Fruit fly (Drosophila melanogaster) whole organism, embryonic: ENCODE measurements around the gene PolG2.

Source experiments
- ATbp ChIP-seq: fragments of 200-800 bp; sonication (Bioruptor generic); optimal IDR thresholded peaks from 2 replicates; lab custom pipeline; 2017; ENCODE audit warnings: missing biosample characterization, mild to moderate bottlenecking, missing genetic modification characterization, missing genetic modification reagents
- Ada2b ChIP-seq: fragments of 200-800 bp; sonication (Bioruptor generic); IDR thresholded peaks from 2 replicates; pipeline ENCODE4 v1.3.6; 2022; ENCODE audit warnings: missing biosample characterization, missing genetic modification characterization
- Adf1 ChIP-seq: fragments of 200-800 bp; sonication (Bioruptor generic); IDR thresholded peaks from 2 replicates; pipeline ENCODE4 v1.3.6; 2022; ENCODE audit warnings: missing biosample characterization, missing genetic modification characterization
- Atf3 ChIP-seq: fragments of 200-800 bp; sonication (Bioruptor generic); optimal IDR thresholded peaks from 3 replicates; lab custom pipeline; 2016; ENCODE audit warnings: missing biosample characterization, missing genetic modification characterization
- CG10366 ChIP-seq: fragments of 200-800 bp; sonication (Bioruptor generic); IDR thresholded peaks from 2 replicates; pipeline ENCODE4 v1.3.6; 2022; ENCODE audit warnings: missing biosample characterization, missing genetic modification characterization
- CG12104 ChIP-seq: fragments of 200-800 bp; sonication (Bioruptor generic); optimal IDR thresholded peaks from 3 replicates; lab custom pipeline; 2016; ENCODE audit warnings: missing biosample characterization, missing genetic modification characterization
- CG12391 ChIP-seq: fragments of 200-800 bp; sonication (Bioruptor generic); optimal IDR thresholded peaks from 3 replicates; lab custom pipeline; 2018; ENCODE audit warnings: missing biosample characterization, mild to moderate bottlenecking, missing genetic modification characterization, moderate library complexity
- CG13296 ChIP-seq: fragments of 200-800 bp; sonication (Bioruptor generic); optimal IDR thresholded peaks from 3 replicates; lab custom pipeline; 2018; ENCODE audit warnings: missing biosample characterization, mild to moderate bottlenecking, missing genetic modification characterization
- CG13775 ChIP-seq: fragments of 200-800 bp; sonication (Bioruptor generic); optimal IDR thresholded peaks from 3 replicates; lab custom pipeline; 2017; ENCODE audit warnings: missing biosample characterization, mild to moderate bottlenecking, missing genetic modification characterization
- CG15514 ChIP-seq: fragments of 200-800 bp; sonication (Bioruptor generic); optimal IDR thresholded peaks from 3 replicates; lab custom pipeline; 2017; ENCODE audit warnings: missing biosample characterization, missing genetic modification characterization, mild to moderate bottlenecking, moderate library complexity, missing genetic modification reagents
- CG1602 ChIP-seq: fragments of 200-800 bp; sonication (Bioruptor generic); optimal IDR thresholded peaks from 3 replicates; lab custom pipeline; 2016; ENCODE audit warnings: missing biosample characterization, missing genetic modification characterization
- CG17359 ChIP-seq: fragments of 200-800 bp; sonication (Bioruptor generic); optimal IDR thresholded peaks from 3 replicates; lab custom pipeline; 2018; ENCODE audit warnings: missing biosample characterization, mild to moderate bottlenecking, missing genetic modification characterization, moderate library complexity
- CG18599 ChIP-seq: fragments of 200-800 bp; sonication (Bioruptor generic); optimal IDR thresholded peaks from 3 replicates; lab custom pipeline; 2017; ENCODE audit warnings: missing biosample characterization, missing genetic modification characterization, mild to moderate bottlenecking, moderate library complexity, missing genetic modification reagents
- CG31224 ChIP-seq: fragments of 200-800 bp; sonication (Bioruptor generic); IDR thresholded peaks from 2 replicates; pipeline ENCODE4 v1.3.6; 2022; ENCODE audit warnings: missing biosample characterization, missing genetic modification characterization
- CG4707 ChIP-seq: fragments of 200-800 bp; sonication (Bioruptor generic); optimal IDR thresholded peaks from 2 replicates; lab custom pipeline; 2018; ENCODE audit warnings: missing biosample characterization, mild to moderate bottlenecking, missing genetic modification characterization, moderate library complexity
- CG6272 ChIP-seq: fragments of 200-800 bp; sonication (Bioruptor generic); IDR thresholded peaks from 2 replicates; pipeline ENCODE4 v1.3.6; 2022; ENCODE audit warnings: missing biosample characterization, missing genetic modification characterization
- CG6791 ChIP-seq: fragments of 200-800 bp; sonication (Bioruptor generic); IDR thresholded peaks from 3 replicates; pipeline ENCODE4 v1.3.6; 2022; ENCODE audit warnings: missing biosample characterization, missing genetic modification characterization; ENCODE audit not compliant: partially characterized antibody
- CG7786 ChIP-seq: fragments of 200-800 bp; sonication (Bioruptor generic); optimal IDR thresholded peaks from 2 replicates; lab custom pipeline; 2016; ENCODE audit warnings: missing biosample characterization, missing genetic modification characterization
- CHES-1-like ChIP-seq: fragments of 200-800 bp; sonication (Bioruptor generic); optimal IDR thresholded peaks from 2 replicates; lab custom pipeline; 2016; ENCODE audit warnings: missing biosample characterization, missing genetic modification characterization
- Chrac-16 ChIP-seq: fragments of 200-800 bp; sonication (Bioruptor generic); optimal IDR thresholded peaks from 3 replicates; lab custom pipeline; 2016; ENCODE audit warnings: missing biosample characterization, missing genetic modification characterization
- Dbx ChIP-seq: fragments of 200-800 bp; sonication (Bioruptor generic); IDR thresholded peaks from 3 replicates; pipeline ENCODE4 v1.3.6; 2022; ENCODE audit warnings: missing biosample characterization, missing genetic modification characterization
- Deaf1 ChIP-seq: fragments of 200-800 bp; optimal IDR thresholded peaks from 3 replicates; lab custom pipeline; 2019; ENCODE audit warnings: missing biosample characterization, mild to moderate bottlenecking, missing genetic modification characterization, moderate library complexity
- Dip2 ChIP-seq: fragments of 200-800 bp; sonication (Bioruptor generic); IDR thresholded peaks from 2 replicates; pipeline ENCODE4 v1.3.6; 2022; ENCODE audit warnings: missing biosample characterization, missing genetic modification characterization
- Fer2 ChIP-seq: fragments of 200-800 bp; sonication (Bioruptor generic); optimal IDR thresholded peaks from 2 replicates; lab custom pipeline; 2018; ENCODE audit warnings: missing biosample characterization, mild to moderate bottlenecking, missing genetic modification characterization, moderate library complexity
- Fer3 ChIP-seq: fragments of 200-800 bp; sonication (Bioruptor generic); optimal IDR thresholded peaks from 2 replicates; lab custom pipeline; 2018; ENCODE audit warnings: missing biosample characterization, mild to moderate bottlenecking, missing genetic modification characterization, moderate library complexity
- HLH3B ChIP-seq: fragments of 200-800 bp; sonication (Bioruptor generic); IDR thresholded peaks from 2 replicates; pipeline ENCODE4 v1.3.6; 2022; ENCODE audit warnings: missing biosample characterization, missing genetic modification characterization
- HmgD ChIP-seq: fragments of 200-800 bp; sonication (Bioruptor generic); optimal IDR thresholded peaks from 3 replicates; lab custom pipeline; 2016; ENCODE audit warnings: missing biosample characterization, missing genetic modification characterization
- MTF-1 ChIP-seq: fragments of 200-800 bp; sonication (Bioruptor generic); optimal IDR thresholded peaks from 2 replicates; lab custom pipeline; 2018; ENCODE audit warnings: missing biosample characterization, mild to moderate bottlenecking, missing genetic modification characterization, borderline replicate concordance
- NFAT ChIP-seq: fragments of 200-800 bp; sonication (Bioruptor generic); IDR thresholded peaks from 2 replicates; pipeline ENCODE4 v1.3.6; 2022; ENCODE audit warnings: missing biosample characterization, missing genetic modification characterization
- Opbp ChIP-seq: fragments of 200-800 bp; sonication (Bioruptor generic); IDR thresholded peaks from 3 replicates; pipeline ENCODE4 v1.3.6; 2022; ENCODE audit warnings: missing biosample characterization, missing genetic modification characterization; ENCODE audit not compliant: partially characterized antibody
- TFAM ChIP-seq: fragments of 200-800 bp; sonication (Bioruptor generic); optimal IDR thresholded peaks from 2 replicates; lab custom pipeline; 2017; ENCODE audit warnings: missing biosample characterization, missing genetic modification characterization, inconsistent platforms
- chm ChIP-seq: fragments of 200-800 bp; sonication (Bioruptor generic); IDR thresholded peaks from 2 replicates; pipeline ENCODE4 v1.3.6; 2022; ENCODE audit warnings: missing biosample characterization, missing genetic modification characterization
- ci ChIP-seq: fragments of 200-800 bp; sonication (Bioruptor generic); IDR thresholded peaks from 3 replicates; pipeline ENCODE4 v1.3.6; 2022; ENCODE audit warnings: missing biosample characterization, missing genetic modification characterization
- disco-r ChIP-seq: fragments of 200-800 bp; sonication (Bioruptor generic); optimal IDR thresholded peaks from 2 replicates; lab custom pipeline; 2016; ENCODE audit warnings: missing biosample characterization, missing genetic modification characterization
- ewg ChIP-seq: fragments of 200-800 bp; sonication (Bioruptor generic); optimal IDR thresholded peaks from 3 replicates; lab custom pipeline; 2017; ENCODE audit warnings: mild to moderate bottlenecking, missing biosample characterization, missing genetic modification reagents, missing genetic modification characterization
- fd64A ChIP-seq: fragments of 200-800 bp; sonication (Bioruptor generic); optimal IDR thresholded peaks from 3 replicates; lab custom pipeline; 2018; ENCODE audit warnings: missing biosample characterization, mild to moderate bottlenecking, missing genetic modification characterization
- insv ChIP-seq, 2 experiments: fragments of 200-800 bp; sonication (Bioruptor generic); optimal IDR thresholded peaks; 3 replicates each; lab custom pipeline; 2016 to 2018; ENCODE audit warnings: missing biosample characterization in 2 of 2, missing genetic modification characterization in 2 of 2
- luna ChIP-seq: fragments of 200-800 bp; sonication (Bioruptor generic); optimal IDR thresholded peaks from 2 replicates; lab custom pipeline; 2016; ENCODE audit warnings: missing biosample characterization, missing genetic modification characterization
- odd ChIP-seq: fragments of 200-800 bp; sonication (Bioruptor generic); optimal IDR thresholded peaks from 2 replicates; lab custom pipeline; 2017; ENCODE audit warnings: missing biosample characterization, mild to moderate bottlenecking, missing genetic modification characterization
- pb ChIP-seq: fragments of 200-800 bp; sonication (Bioruptor generic); optimal IDR thresholded peaks from 3 replicates; lab custom pipeline; 2016; ENCODE audit warnings: missing biosample characterization, missing genetic modification characterization
- peb ChIP-seq: fragments of 200-800 bp; sonication (Bioruptor generic); IDR thresholded peaks from 2 replicates; pipeline ENCODE4 v1.3.6; 2022; ENCODE audit warnings: missing biosample characterization, missing genetic modification characterization
- pros ChIP-seq: fragments of 200-800 bp; sonication (Bioruptor generic); optimal IDR thresholded peaks from 3 replicates; lab custom pipeline; 2019; ENCODE audit warnings: missing biosample characterization, mild to moderate bottlenecking, missing genetic modification characterization, moderate library complexity
- sna ChIP-seq: fragments of 200-800 bp; sonication (Bioruptor generic); IDR thresholded peaks from 2 replicates; pipeline ENCODE4 v1.3.6; 2022; ENCODE audit warnings: missing biosample characterization, missing genetic modification characterization; ENCODE audit not compliant: partially characterized antibody
- sr ChIP-seq: fragments of 200-800 bp; sonication (Bioruptor generic); IDR thresholded peaks from 3 replicates; pipeline ENCODE4 v1.3.6; 2022; ENCODE audit warnings: missing biosample characterization, missing genetic modification characterization
- sug ChIP-seq: fragments of 200-800 bp; optimal IDR thresholded peaks from 2 replicates; lab custom pipeline; 2019; ENCODE audit warnings: missing biosample characterization, mild to moderate bottlenecking, missing genetic modification characterization, moderate library complexity
- tin ChIP-seq: fragments of 200-800 bp; sonication (Bioruptor generic); optimal IDR thresholded peaks from 3 replicates; lab custom pipeline; 2016; ENCODE audit warnings: missing biosample characterization, missing genetic modification characterization
- trh ChIP-seq: fragments of 200-800 bp; sonication (Bioruptor generic); optimal IDR thresholded peaks from 2 replicates; lab custom pipeline; 2016; ENCODE audit warnings: missing biosample characterization, missing genetic modification characterization
- tx ChIP-seq: fragments of 200-800 bp; sonication (Bioruptor generic); optimal IDR thresholded peaks from 2 replicates; lab custom pipeline; 2016; ENCODE audit warnings: missing biosample characterization, missing genetic modification characterization
- unpg ChIP-seq: fragments of 200-800 bp; sonication (Bioruptor generic); optimal IDR thresholded peaks from 3 replicates; lab custom pipeline; 2018; ENCODE audit warnings: missing biosample characterization, mild to moderate bottlenecking, missing genetic modification characterization, moderate library complexity
- zfh1 ChIP-seq: fragments of 200-800 bp; sonication (Bioruptor generic); IDR thresholded peaks from 3 replicates; pipeline ENCODE4 v1.3.6; 2022; ENCODE audit warnings: missing biosample characterization, missing genetic modification characterization

The PolG2 gene

DNA sequence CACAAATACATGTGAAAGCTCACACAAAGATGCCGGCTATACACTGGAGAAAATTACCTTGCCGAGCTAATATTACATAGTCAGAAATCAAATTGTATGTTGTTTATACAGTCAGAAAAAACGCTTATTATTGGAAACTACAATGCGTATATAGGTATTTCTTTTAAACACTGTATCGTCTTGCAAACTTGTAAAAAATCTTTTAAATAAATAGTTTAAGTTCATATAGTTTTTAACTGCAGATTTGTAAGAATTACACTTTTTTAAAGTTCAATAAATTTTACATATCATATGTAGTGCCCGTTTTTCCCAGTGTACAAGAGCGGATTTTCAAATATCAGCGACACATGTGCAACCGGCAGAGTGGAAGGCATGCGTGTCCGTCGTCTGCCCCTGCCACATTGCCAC is 6.8 kb upstream of the PolG2 start (continued):
- TF ChIP-seq insv (GFP tag; optimal IDR thresholded peaks at IDR 0.05; lab: Kevin White, UChicago) (no peak), CG17359 (tag; lab: Kevin White, UChicago) (peak; percentile 81), ewg (peak; percentile 80), Dbx (GFP tag; lab: Robert Waterston, UW) (peak; percentile 73), peb (GFP tag; lab: Robert Waterston, UW) (peak; percentile 62; the same call in 1 of the 2 replicates), HmgD (no peak), CG13775 (GFP tag; lab: Kevin White, UChicago) (peak; percentile 82), tin (GFP tag; lab: Kevin White, UChicago) (peak; percentile 81), CG1602 (GFP tag; lab: Kevin White, UChicago) (peak; percentile 82), CG15514 (GFP tag; lab: Kevin White, UChicago) (peak; percentile 40), CG18599 (peak; percentile 81), NFAT (GFP tag; lab: Robert Waterston, UW) (0 out of 2 replicates have a peak, but pooled peaks have one; percentile 3), Fer2 (tag; lab: Kevin White, UChicago) (peak; percentile 15), MTF-1 (GFP tag; lab: Kevin White, UChicago) (no peak), HLH3B (peak; percentile 84), sr (GFP tag; lab: Robert Waterston, UW) (no peak), Fer3 (tag; lab: Kevin White, UChicago) (peak; percentile 76), pb (GFP tag; lab: Kevin White, UChicago) (peak; percentile 18), tx (GFP tag; lab: Kevin White, UChicago) (no peak), CG10366 (GFP tag; lab: Robert Waterston, UW) (peak; percentile 84), CG13296 (peak; percentile 23), zfh1 (GFP tag; lab: Robert Waterston, UW) (0 out of 3 replicates have a peak, but pooled peaks have one; percentile 37), fd64A (GFP tag; lab: Kevin White, UChicago) (no peak), CG31224 (peak; percentile 45), ci (GFP tag; lab: Robert Waterston, UW) (peak; percentile 78), Chrac-16 (GFP tag; lab: Kevin White, UChicago) (peak; percentile 67), odd (GFP tag; lab: Kevin White, UChicago) (peak; percentile 84), CG7786 (GFP tag; lab: Kevin White, UChicago) (peak; percentile 58), Adf1 (GFP tag; lab: Robert Waterston, UW) (peak; percentile 42), disco-r (peak; percentile 42), Ada2b (GFP tag; lab: Robert Waterston, UW) (peak; percentile 85), trh (peak; percentile 56), sug (tag; lab: Kevin White, UChicago) (peak; percentile 40), Atf3 (GFP tag; lab: Kevin White, UChicago) (peak; percentile 4), CG4707 (GFP tag; lab: Kevin White, UChicago) (no peak), CG6272 (GFP tag; lab: Robert Waterston, UW) (peak; percentile 8; the same call in 1 of the 2 replicates), CG12104 (GFP tag; lab: Kevin White, UChicago) (peak; percentile 90), CHES-1-like (GFP tag; lab: Kevin White, UChicago) (peak; percentile 30), ATbp (GFP tag; lab: Kevin White, UChicago) (peak; percentile 68), Opbp (GFP tag; lab: Robert Waterston, UW) (no peak), Deaf1 (tag; lab: Kevin White, UChicago) (peak; percentile 70), CG6791 (GFP tag; lab: Robert Waterston, UW) (no peak), TFAM (GFP tag; lab: Kevin White, UChicago) (no peak), chm (GFP tag; lab: Robert Waterston, UW) (peak; percentile 55; the same call in 1 of the 2 replicates), CG12391 (tag; lab: Kevin White, UChicago) (peak; percentile 84), luna (GFP tag; lab: Kevin White, UChicago) (no peak), sna (GFP tag; lab: Robert Waterston, UW) (no peak), unpg (peak; percentile 91), pros (GFP tag; lab: Kevin White, UChicago) (no peak), Dip2 (GFP tag; lab: Robert Waterston, UW) (0 out of 2 replicates have a peak, but pooled peaks have one; percentile 24)
